Fruit fly (Drosophila melanogaster): ENCODE results near the gene SF1.

SF1 gene

dm6 chr3R:17583658-17584460, 43.6 kb downstream of the SF1 start (continued):
- TF ChIP-seq CG8290 (GFP tag; optimal IDR thresholded peaks at IDR 0.05): peak; percentile 15
- TF ChIP-seq CG8290 (tag; optimal IDR thresholded peaks at IDR 0.05): no peak
- peak; percentile 55 for TF ChIP-seq az2 (GFP tag; optimal IDR thresholded peaks at IDR 0.05)
- TF ChIP-seq CG17385 (GFP tag; optimal IDR thresholded peaks at IDR 0.05): peak; percentile 35
- TF ChIP-seq CTCF (GFP tag; optimal IDR thresholded peaks at IDR 0.05): no peak
- no peak for TF ChIP-seq Awh (GFP tag; IDR thresholded peaks at IDR 0.05)
- TF ChIP-seq MTF-1 (GFP tag; optimal IDR thresholded peaks at IDR 0.05; ENCODE audit: borderline replicate concordance): no peak
- peak in 1 of 2 experiments; percentile 56 for TF ChIP-seq Hr51 (GFP tag; optimal IDR thresholded peaks at IDR 0.05)
- TF ChIP-seq slou (GFP tag; optimal IDR thresholded peaks at IDR 0.05): no peak
- peak; percentile 1 for TF ChIP-seq cato (GFP tag; optimal IDR thresholded peaks at IDR 0.05; ENCODE audit: borderline replicate concordance)
- TF ChIP-seq Mrtf (GFP tag; IDR thresholded peaks at IDR 0.05): no peak
- peak in 1 of 2 experiments; percentile 62 for TF ChIP-seq chif (GFP tag; optimal IDR thresholded peaks at IDR 0.05)
- peak; percentile 72 for TF ChIP-seq Blimp-1 (GFP tag; optimal IDR thresholded peaks at IDR 0.05)
- TF ChIP-seq shn (GFP tag; optimal IDR thresholded peaks at IDR 0.05): no peak
- TF ChIP-seq CG1233 (GFP tag; optimal IDR thresholded peaks at IDR 0.05): peak; percentile 17
- no peak for TF ChIP-seq sens-2 (GFP tag; IDR thresholded peaks at IDR 0.05)
- TF ChIP-seq CG1792 (GFP tag; optimal IDR thresholded peaks at IDR 0.05): no peak
- peak; percentile 39 for TF ChIP-seq PHDP (tag; optimal IDR thresholded peaks at IDR 0.05)
- peak; percentile 10 for TF ChIP-seq salm (tag; optimal IDR thresholded peaks at IDR 0.05)
- no peak for TF ChIP-seq Aef1 (GFP tag; IDR thresholded peaks at IDR 0.05)
- peak; percentile 49; the same call in 1 of the 2 replicates for TF ChIP-seq CG1024 (GFP tag; IDR thresholded peaks at IDR 0.05)
- peak; percentile 8 for TF ChIP-seq ATbp (GFP tag; optimal IDR thresholded peaks at IDR 0.05)
- TF ChIP-seq ttk (GFP tag; IDR thresholded peaks at IDR 0.05): peak; percentile 28
- no peak for TF ChIP-seq corto (GFP tag; optimal IDR thresholded peaks at IDR 0.05)
- peak; percentile 35 for TF ChIP-seq Hsf (GFP tag; optimal IDR thresholded peaks at IDR 0.05)
- TF ChIP-seq CG6272 (GFP tag; IDR thresholded peaks at IDR 0.05): no peak
- TF ChIP-seq NC2α (GFP tag; optimal IDR thresholded peaks at IDR 0.05): peak; percentile 4
- peak; percentile 23 for TF ChIP-seq twi (tag; optimal IDR thresholded peaks at IDR 0.05)
- no peak for TF ChIP-seq NC2β (GFP tag; optimal IDR thresholded peaks at IDR 0.05)
- no peak for TF ChIP-seq Neu2 (GFP tag; optimal IDR thresholded peaks at IDR 0.05; ENCODE audit: borderline replicate concordance)
- no peak for TF ChIP-seq GATAe (GFP tag; conservative IDR thresholded peaks at IDR 0.05)
- peak; percentile 57 for TF ChIP-seq Spps (tag; optimal IDR thresholded peaks at IDR 0.05)
- peak; percentile 0 for TF ChIP-seq chn (GFP tag; optimal IDR thresholded peaks at IDR 0.05)
- TF ChIP-seq grau (tag; optimal IDR thresholded peaks at IDR 0.05): peak; percentile 57
- TF ChIP-seq D19B (GFP tag; optimal IDR thresholded peaks at IDR 0.05): no peak
- TF ChIP-seq fd96Cb (tag; optimal IDR thresholded peaks at IDR 0.05): peak; percentile 68
- peak; percentile 32; the same call in 1 of the 2 replicates for TF ChIP-seq vvl (GFP tag; IDR thresholded peaks at IDR 0.05)
- TF ChIP-seq Six4 (GFP tag; optimal IDR thresholded peaks at IDR 0.05): peak; percentile 24
- peak; percentile 25 for TF ChIP-seq CG5245 (GFP tag; optimal IDR thresholded peaks at IDR 0.05)
- TF ChIP-seq CG8924 (tag; optimal IDR thresholded peaks at IDR 0.05): peak; percentile 64
- TF ChIP-seq otp (GFP tag; IDR thresholded peaks at IDR 0.05): peak; percentile 41; the same call in 1 of the 3 replicates
- TF ChIP-seq sqz (GFP tag; optimal IDR thresholded peaks at IDR 0.05): peak; percentile 55
- peak; percentile 48; the same call in 1 of the 2 replicates for TF ChIP-seq lmd (GFP tag; IDR thresholded peaks at IDR 0.05)
- TF ChIP-seq exex (tag; optimal IDR thresholded peaks at IDR 0.05): no peak
- peak; percentile 43 for TF ChIP-seq trem (tag; optimal IDR thresholded peaks at IDR 0.05)
- peak; percentile 24 for TF ChIP-seq CG3407 (GFP tag; optimal IDR thresholded peaks at IDR 0.05)
- peak; percentile 53 for TF ChIP-seq zf30C (GFP tag; optimal IDR thresholded peaks at IDR 0.05)
- peak; percentile 49; the same call in 1 of the 2 replicates for TF ChIP-seq CG6689 (GFP tag; IDR thresholded peaks at IDR 0.05)
- TF ChIP-seq Taf1 (GFP tag; IDR thresholded peaks at IDR 0.05): no peak
- TF ChIP-seq bcd (GFP tag; optimal IDR thresholded peaks at IDR 0.05): peak; percentile 18
